Worm (Caenorhabditis elegans) whole organism, L4/young adult: ENCODE results near the gene F02D10.3.

Experiments used
- dao-5 ChIP-seq: sonication (generic microtip); optimal IDR thresholded peaks from 2 replicates; lab custom pipeline; 2016; ENCODE audit warnings: missing genotype, missing genetic modification characterization, moderate library complexity, missing compliant biosample characterization
- him-1 ChIP-seq: sonication (generic microtip); optimal IDR thresholded peaks from 2 replicates; lab custom pipeline; 2016; ENCODE audit warnings: missing genotype, missing genetic modification reagents, missing genetic modification characterization, missing compliant biosample characterization

ce11 chrX:13462519-13462918 is at the start of gene F02D10.3:
- TF ChIP-seq him-1 (tag; lab: Kevin White, UChicago): no peak
- TF ChIP-seq dao-5: no peak
